Fruit fly (Drosophila melanogaster) whole organism, wandering third instar larva: Measurements from ENCODE around the gene fzr.

Experiments used
- Abd-B ChIP-seq: fragments of >200 bp; optimal IDR thresholded peaks from 2 replicates; lab custom pipeline; 2017; ENCODE audit warnings: missing biosample characterization, missing genetic modification characterization
- CG32264 ChIP-seq: fragments of 200-800 bp; sonication (Bioruptor generic); optimal IDR thresholded peaks from 2 replicates; lab custom pipeline; 2016; ENCODE audit warnings: missing biosample characterization, missing genetic modification characterization
- CG9705 ChIP-seq: fragments of 200-800 bp; sonication (Bioruptor generic); optimal IDR thresholded peaks from 2 replicates; lab custom pipeline; 2018; ENCODE audit warnings: missing biosample characterization, mild to moderate bottlenecking, missing genetic modification characterization
- CrebA ChIP-seq: fragments of 200-800 bp; sonication (Bioruptor generic); optimal IDR thresholded peaks from 2 replicates; lab custom pipeline; 2016; ENCODE audit warnings: missing biosample characterization, mild to moderate bottlenecking, missing genetic modification characterization, borderline replicate concordance
- Dfd ChIP-seq: fragments of >200 bp; optimal IDR thresholded peaks from 2 replicates; lab custom pipeline; 2017; ENCODE audit warnings: missing biosample characterization, missing genetic modification characterization
- Dif ChIP-seq: fragments of 200-275, 200-300 bp; sonication (Bioruptor generic); optimal IDR thresholded peaks from 2 replicates; lab custom pipeline; 2018; ENCODE audit warnings: missing biosample characterization, missing genetic modification characterization; ENCODE audit not compliant: partially characterized antibody
- GATAd ChIP-seq: sonication (Bioruptor generic); optimal IDR thresholded peaks from 2 replicates; lab custom pipeline; 2016; ENCODE audit warnings: missing biosample characterization, missing genetic modification characterization
- HLH106 ChIP-seq: fragments of 200-800 bp; optimal IDR thresholded peaks from 3 replicates; lab custom pipeline; 2019; ENCODE audit warnings: missing biosample characterization, mild to moderate bottlenecking, missing genetic modification characterization, moderate library complexity
- Hnf4 ChIP-seq: fragments of 200-800 bp; sonication (Bioruptor generic); optimal IDR thresholded peaks from 2 replicates; lab custom pipeline; 2016; ENCODE audit warnings: missing biosample characterization, mild to moderate bottlenecking, missing genetic modification characterization
- Hr78 ChIP-seq: fragments of >200 bp; optimal IDR thresholded peaks from 2 replicates; lab custom pipeline; 2017; ENCODE audit warnings: missing biosample characterization, missing genetic modification characterization
- Hr83 ChIP-seq: fragments of 200-300 bp; sonication (Bioruptor generic); optimal IDR thresholded peaks from 2 replicates; lab custom pipeline; 2016; ENCODE audit warnings: missing biosample characterization, mild to moderate bottlenecking, missing genetic modification characterization, moderate library complexity; ENCODE audit not compliant: poor library complexity, severe bottlenecking
- Jra ChIP-seq: sonication (Bioruptor generic); optimal IDR thresholded peaks from 2 replicates; lab custom pipeline; 2016; ENCODE audit warnings: missing biosample characterization, missing genetic modification characterization
- Mio ChIP-seq: sonication (Bioruptor generic); optimal IDR thresholded peaks from 2 replicates; lab custom pipeline; 2016; ENCODE audit warnings: missing biosample characterization, missing genetic modification characterization
- Myc ChIP-seq: fragments of >200 bp; optimal IDR thresholded peaks from 2 replicates; lab custom pipeline; 2017
- N ChIP-seq: fragments of >200 bp; optimal IDR thresholded peaks from 2 replicates; lab custom pipeline; 2018; ENCODE audit warnings: missing biosample characterization, missing external identifiers, missing genetic modification characterization
- OdsH ChIP-seq: fragments of 200-800 bp; sonication (Bioruptor generic); optimal IDR thresholded peaks from 2 replicates; lab custom pipeline; 2016; ENCODE audit warnings: missing biosample characterization, mild to moderate bottlenecking, missing genetic modification characterization
- Rel ChIP-seq, 2 experiments: fragments of 200-800 bp; sonication (Bioruptor generic) in 1 of 2; optimal IDR thresholded peaks; 2 replicates in 1 of 2; 3 replicates in 1 of 2; lab custom pipeline; 2016 to 2019; ENCODE audit warnings: mild to moderate bottlenecking in 2 of 2, missing biosample characterization in 2 of 2, missing genetic modification characterization in 2 of 2, moderate library complexity in 1 of 2
- Sp1 ChIP-seq: fragments of 200-800 bp; sonication (Bioruptor generic); optimal IDR thresholded peaks from 3 replicates; lab custom pipeline; 2019; ENCODE audit warnings: missing biosample characterization, mild to moderate bottlenecking, missing genetic modification characterization, moderate library complexity
- Vsx2 ChIP-seq: fragments of 200-300, 225-300 bp; sonication (Bioruptor generic); optimal IDR thresholded peaks from 2 replicates; lab custom pipeline; 2018; ENCODE audit warnings: missing biosample characterization, missing genetic modification characterization; ENCODE audit not compliant: partially characterized antibody
- br ChIP-seq: fragments of 200-800 bp; sonication (Bioruptor generic); optimal IDR thresholded peaks from 2 replicates; lab custom pipeline; 2016; ENCODE audit warnings: missing biosample characterization, missing genetic modification characterization
- brk ChIP-seq: fragments of 200-800 bp; sonication (Bioruptor generic); optimal IDR thresholded peaks from 2 replicates; lab custom pipeline; 2016; ENCODE audit warnings: missing biosample characterization, mild to moderate bottlenecking, missing genetic modification characterization
- dl ChIP-seq, 2 experiments: fragments of 175-275, 200-275 bp in 1 of 2; fragments of 200-275 bp in 1 of 2; sonication (Bioruptor generic); optimal IDR thresholded peaks; lab custom pipeline; 2018; ENCODE audit warnings: mild to moderate bottlenecking in 2 of 2, missing biosample characterization in 2 of 2, missing genetic modification characterization in 2 of 2, moderate library complexity in 2 of 2; ENCODE audit not compliant: partially characterized antibody in 2 of 2, insufficient read depth in 1 of 2
- dmrt93B ChIP-seq: fragments of 200-800 bp; sonication (Bioruptor generic); optimal IDR thresholded peaks from 2 replicates; lab custom pipeline; 2018; ENCODE audit warnings: missing biosample characterization, mild to moderate bottlenecking, missing genetic modification characterization
- dsf ChIP-seq: sonication (Bioruptor generic); optimal IDR thresholded peaks from 2 replicates; lab custom pipeline; 2016; ENCODE audit warnings: missing biosample characterization, missing genetic modification characterization, borderline replicate concordance
- ey ChIP-seq: fragments of 200-800 bp; sonication (Bioruptor generic); optimal IDR thresholded peaks from 2 replicates; lab custom pipeline; 2016; ENCODE audit warnings: missing biosample characterization, missing genetic modification characterization
- foxo ChIP-seq, 2 experiments: fragments of 200-800 bp; sonication (Bioruptor generic); optimal IDR thresholded peaks; 2 replicates in 1 of 2; 3 replicates in 1 of 2; lab custom pipeline; 2016 to 2017; ENCODE audit warnings: missing biosample characterization in 2 of 2, missing genetic modification characterization in 2 of 2
- fru ChIP-seq: fragments of 200-800 bp; sonication (Bioruptor generic); optimal IDR thresholded peaks from 3 replicates; lab custom pipeline; 2016; ENCODE audit warnings: missing biosample characterization, mild to moderate bottlenecking, missing genetic modification characterization
- h ChIP-seq: fragments of 200-800 bp; sonication (Bioruptor generic); optimal IDR thresholded peaks from 3 replicates; lab custom pipeline; 2016; ENCODE audit warnings: missing biosample characterization, mild to moderate bottlenecking, missing genetic modification characterization
- jim ChIP-seq: fragments of 175-275, 200-325 bp; sonication (Bioruptor generic); optimal IDR thresholded peaks from 2 replicates; lab custom pipeline; 2016; ENCODE audit warnings: missing biosample characterization, mild to moderate bottlenecking, missing genetic modification characterization
- lola ChIP-seq: fragments of >200 bp; optimal IDR thresholded peaks from 2 replicates; lab custom pipeline; 2017; ENCODE audit warnings: missing biosample characterization, missing genetic modification characterization
- pan ChIP-seq: fragments of >200 bp; optimal IDR thresholded peaks from 2 replicates; lab custom pipeline; 2017
- psq ChIP-seq: fragments of 200-800 bp; sonication (Bioruptor generic); optimal IDR thresholded peaks from 3 replicates; lab custom pipeline; 2017; ENCODE audit warnings: missing biosample characterization, mild to moderate bottlenecking, missing genetic modification characterization, moderate library complexity
- rgr ChIP-seq: fragments of 200-800 bp; sonication (Bioruptor generic); optimal IDR thresholded peaks from 3 replicates; lab custom pipeline; 2016; ENCODE audit warnings: missing biosample characterization, mild to moderate bottlenecking, missing genetic modification characterization
- sage ChIP-seq: fragments of 200-800 bp; sonication (Bioruptor generic); optimal IDR thresholded peaks from 2 replicates; lab custom pipeline; 2016; ENCODE audit warnings: missing biosample characterization, mild to moderate bottlenecking, missing genetic modification characterization
- sv ChIP-seq: fragments of 200-800 bp; sonication (Bioruptor generic); optimal IDR thresholded peaks from 3 replicates; lab custom pipeline; 2016; ENCODE audit warnings: missing biosample characterization, missing genetic modification characterization
- tai ChIP-seq: sonication (Bioruptor generic); optimal IDR thresholded peaks from 2 replicates; lab custom pipeline; 2016; ENCODE audit warnings: missing biosample characterization, missing genetic modification characterization
- usp ChIP-seq: fragments of >200 bp; optimal IDR thresholded peaks from 2 replicates; lab custom pipeline; 2017; ENCODE audit warnings: missing biosample characterization, missing genetic modification characterization
- woc ChIP-seq: sonication (Bioruptor generic); optimal IDR thresholded peaks from 2 replicates; lab custom pipeline; 2016; ENCODE audit warnings: missing biosample characterization, mild to moderate bottlenecking, missing genetic modification characterization

Gene fzr

dm6 chrX:4690767-4691166, 11.4 kb upstream of the fzr start:
- TF ChIP-seq dl (GFP tag; optimal IDR thresholded peaks at IDR 0.05; lab: Kevin White, UChicago; ENCODE audit: insufficient read depth in 1 of 2, partially characterized antibody in 2 of 2) (no peak), OdsH (GFP tag; lab: Kevin White, UChicago) (no peak), ey (no peak), Hnf4 (GFP tag; lab: Kevin White, UChicago) (no peak), dsf (GFP tag; lab: Kevin White, UChicago) (no peak), sage (GFP tag; lab: Kevin White, UChicago) (no peak), CG32264 (GFP tag; lab: Kevin White, UChicago) (no peak), jim (no peak), CG9705 (no peak), pan (no peak)

dm6 chrX:4687778-4688399, 8.6 kb upstream of the fzr start, which contains the start of gene ctp:
Gene ctp (plus strand): TSS chrX:4687800.
- TF ChIP-seq Mio (GFP tag; lab: Kevin White, UChicago), result no peak
- TF ChIP-seq CG9705, result peak; percentile 14
- peak; percentile 75 for TF ChIP-seq Myc (lab: Kevin White, UChicago)
- TF ChIP-seq rgr (GFP tag; lab: Kevin White, UChicago), result peak; percentile 52
- TF ChIP-seq Hnf4 (GFP tag; lab: Kevin White, UChicago), result peak; percentile 58
- TF ChIP-seq Vsx2 (GFP tag; lab: Kevin White, UChicago), result no peak
- TF ChIP-seq dmrt93B (GFP tag; lab: Kevin White, UChicago), result no peak
- TF ChIP-seq Jra (GFP tag; lab: Kevin White, UChicago), result peak; percentile 77
- no peak for TF ChIP-seq N (GFP tag; lab: Kevin White, UChicago)
- no peak for TF ChIP-seq Dfd
- TF ChIP-seq ey, result peak; percentile 52
- no peak for TF ChIP-seq pan
- peak; percentile 12 for TF ChIP-seq sv (GFP tag; lab: Kevin White, UChicago)
- no peak for TF ChIP-seq Hr78 (GFP tag; lab: Kevin White, UChicago)
- peak; percentile 76 for TF ChIP-seq Dif (GFP tag; lab: Kevin White, UChicago)
- TF ChIP-seq HLH106 (tag; lab: Kevin White, UChicago), result peak; percentile 46
- no peak for TF ChIP-seq CrebA (GFP tag; lab: Kevin White, UChicago)
- no peak for TF ChIP-seq GATAd
- no peak for TF ChIP-seq dsf (GFP tag; lab: Kevin White, UChicago)
- TF ChIP-seq CG32264 (GFP tag; lab: Kevin White, UChicago), result peak; percentile 30
- peak; percentile 65 for TF ChIP-seq br (GFP tag; lab: Kevin White, UChicago)
- TF ChIP-seq Rel (GFP tag; optimal IDR thresholded peaks at IDR 0.05; lab: Kevin White, UChicago), result peak; percentile 38
- peak; percentile 98 for TF ChIP-seq Rel (tag; optimal IDR thresholded peaks at IDR 0.05; lab: Kevin White, UChicago)
- peak; percentile 54 for TF ChIP-seq fru (GFP tag; lab: Kevin White, UChicago)
- TF ChIP-seq jim, result no peak
- peak; percentile 20 for TF ChIP-seq psq (GFP tag; lab: Kevin White, UChicago)
- peak; percentile 82 for TF ChIP-seq woc (GFP tag; lab: Kevin White, UChicago)
- TF ChIP-seq Sp1 (GFP tag; lab: Kevin White, UChicago), result peak; percentile 59
- TF ChIP-seq lola, result no peak
- TF ChIP-seq sage (GFP tag; lab: Kevin White, UChicago), result no peak
- peak in 1 of 2 experiments; percentile 40 for TF ChIP-seq dl (GFP tag; optimal IDR thresholded peaks at IDR 0.05; lab: Kevin White, UChicago; ENCODE audit: insufficient read depth in 1 of 2, partially characterized antibody in 2 of 2)
- TF ChIP-seq Abd-B (GFP tag; lab: Kevin White, UChicago), result no peak
- TF ChIP-seq usp (GFP tag; lab: Kevin White, UChicago), result no peak
- peak; percentile 65 for TF ChIP-seq tai (GFP tag; lab: Kevin White, UChicago)
- TF ChIP-seq foxo (GFP tag; optimal IDR thresholded peaks at IDR 0.05; lab: Kevin White, UChicago), result peak in 1 of 2 experiments; percentile 60
- peak; percentile 19 for TF ChIP-seq OdsH (GFP tag; lab: Kevin White, UChicago)
- no peak for TF ChIP-seq brk (GFP tag; lab: Kevin White, UChicago)
- peak; percentile 63 for TF ChIP-seq h (GFP tag; lab: Kevin White, UChicago)
- TF ChIP-seq Hr83, result peak; percentile 67
